Worm (Caenorhabditis elegans) whole organism, early embryonic: ENCODE results near the gene C14A4.8.

Source experiments
- B0310.2 ChIP-seq: sonication (generic microtip); optimal IDR thresholded peaks from 2 replicates; lab custom pipeline; 2016; ENCODE audit warnings: mild to moderate bottlenecking, missing genetic modification characterization, missing compliant biosample characterization
- F13C5.2 ChIP-seq: sonication (generic microtip); optimal IDR thresholded peaks from 2 replicates; lab custom pipeline; 2017; ENCODE audit warnings: mild to moderate bottlenecking, missing genetic modification characterization, inconsistent platforms, missing compliant biosample characterization
- aly-1 ChIP-seq: sonication (generic microtip); optimal IDR thresholded peaks from 2 replicates; lab custom pipeline; 2016; ENCODE audit warnings: missing genetic modification characterization, missing compliant biosample characterization
- ama-1 ChIP-seq: fragments of 150-350 bp; optimal IDR thresholded peaks from 2 replicates; lab custom pipeline; 2014
- ceh-13 ChIP-seq: fragments of 200-800 bp; sonication (Bioruptor generic); optimal IDR thresholded peaks from 2 replicates; lab custom pipeline; 2018; ENCODE audit warnings: mild to moderate bottlenecking, missing genetic modification characterization, missing compliant biosample characterization
- ceh-36 ChIP-seq: sonication (generic microtip); optimal IDR thresholded peaks from 2 replicates; lab custom pipeline; 2016; ENCODE audit warnings: missing genetic modification characterization, inconsistent platforms, missing compliant biosample characterization
- ets-7 ChIP-seq: sonication (generic microtip); optimal IDR thresholded peaks from 2 replicates; lab custom pipeline; 2016; ENCODE audit warnings: missing genotype, missing genetic modification characterization, missing compliant biosample characterization
- flt-1 ChIP-seq: fragments of 200-800 bp; sonication (Bioruptor generic); IDR thresholded peaks from 2 replicates; pipeline ENCODE4 v1.3.6; 2022; ENCODE audit warnings: missing genetic modification characterization, missing compliant biosample characterization
- hmbx-1 ChIP-seq: sonication (generic microtip); optimal IDR thresholded peaks from 2 replicates; lab custom pipeline; 2016; ENCODE audit warnings: mild to moderate bottlenecking, missing genetic modification characterization, missing compliant biosample characterization
- hmg-4 ChIP-seq: fragments of 200-800 bp; sonication (Bioruptor generic); optimal IDR thresholded peaks from 2 replicates; lab custom pipeline; 2018; ENCODE audit warnings: mild to moderate bottlenecking, missing genetic modification characterization, missing compliant biosample characterization
- hnd-1 ChIP-seq: sonication (generic microtip); optimal IDR thresholded peaks from 2 replicates; lab custom pipeline; 2016; ENCODE audit warnings: missing genetic modification characterization, missing compliant biosample characterization
- pes-1 ChIP-seq: fragments of 200-800 bp; sonication (Bioruptor generic); IDR thresholded peaks from 2 replicates; pipeline ENCODE4 v1.3.6; 2022; ENCODE audit warnings: missing genetic modification reagents, missing genetic modification characterization, missing compliant biosample characterization
- scrt-1 ChIP-seq: fragments of 200-800 bp; sonication (Bioruptor generic); IDR thresholded peaks from 2 replicates; pipeline ENCODE4 v1.3.6; 2022; ENCODE audit warnings: missing genetic modification characterization, missing compliant biosample characterization
- sea-1 ChIP-seq: fragments of 200-800 bp; sonication (Bioruptor generic); conservative IDR thresholded peaks from 2 replicates; pipeline ENCODE4 v1.3.6; 2022; ENCODE audit warnings: missing genetic modification characterization, missing compliant biosample characterization
- tbx-11 ChIP-seq: fragments of 200-800 bp; sonication (Bioruptor generic); IDR thresholded peaks from 2 replicates; pipeline ENCODE4 v1.3.6; 2022; ENCODE audit warnings: missing genetic modification characterization, missing compliant biosample characterization
- tbx-37 ChIP-seq: fragments of 200-800 bp; sonication (Bioruptor generic); conservative IDR thresholded peaks from 2 replicates; pipeline ENCODE4 v1.3.6; 2022; ENCODE audit warnings: missing genetic modification reagents, missing genetic modification characterization, missing compliant biosample characterization
- tra-4 ChIP-seq: sonication (generic microtip); optimal IDR thresholded peaks from 2 replicates; lab custom pipeline; 2017; ENCODE audit warnings: missing genetic modification characterization, missing compliant biosample characterization

The C14A4.8 gene

DNA sequence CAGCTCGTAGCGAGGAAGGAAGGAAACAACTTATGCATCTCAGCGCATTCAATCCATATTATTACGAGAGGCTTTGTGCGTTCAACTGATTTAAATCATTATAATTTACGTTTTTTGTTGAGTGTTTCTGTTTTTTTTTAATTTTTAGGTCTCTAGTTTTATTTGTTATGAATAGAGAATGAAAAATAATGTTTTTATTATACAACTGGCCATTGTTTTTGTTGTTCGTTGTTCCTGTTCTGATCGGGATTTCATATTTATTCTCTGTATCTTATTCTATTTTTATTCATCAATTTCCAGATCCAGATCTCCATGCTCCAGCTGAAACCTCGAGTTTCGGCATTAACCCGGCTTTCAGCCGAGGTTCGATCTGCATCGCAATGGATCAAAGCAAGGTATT is 15.6 kb downstream of the C14A4.8 start, which contains the start of gene mrps-22:
Gene mrps-22, plus strand, starts transcription at position 301 of the 400 bp plus-strand sequence.
- TF ChIP-seq ama-1 (lab: Kevin White, UChicago) (no peak), sea-1 (no peak), scrt-1 (GFP tag; lab: Robert Waterston, UW) (no peak), hmg-4 (no peak), flt-1 (no peak)

DNA sequence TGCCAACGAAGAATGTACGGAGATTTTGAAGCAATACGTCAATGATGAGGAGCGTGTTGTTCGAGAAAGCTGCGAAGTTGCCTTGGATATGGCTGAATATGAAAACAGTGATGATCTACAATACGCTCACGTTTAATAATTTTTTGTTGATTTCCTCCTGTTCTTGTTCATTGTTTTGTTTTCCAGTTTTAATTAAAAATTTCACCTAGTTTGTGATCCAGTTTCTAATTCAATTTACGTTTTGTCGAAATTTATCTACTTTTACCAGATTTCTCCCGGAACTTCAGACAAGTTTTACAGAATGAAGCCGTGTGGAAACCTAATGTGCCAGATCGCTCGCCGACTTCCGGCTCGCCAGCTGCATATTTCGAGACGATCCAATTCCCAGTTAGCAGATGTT is 17.1 kb downstream of the C14A4.8 start, which contains the start of gene dap-3:
Gene dap-3, plus strand, starts transcription at position 301 of the 400 bp plus-strand sequence.
- no peak for TF ChIP-seq ceh-13 (GFP tag; lab: Kevin White, UChicago)
- no peak for TF ChIP-seq ama-1 (lab: Kevin White, UChicago)
- TF ChIP-seq hnd-1 (tag; lab: Kevin White, UChicago) = no peak
- no peak for TF ChIP-seq ceh-36 (tag; lab: Kevin White, UChicago)
- TF ChIP-seq sea-1 = no peak
- TF ChIP-seq flt-1 = no peak
- TF ChIP-seq tbx-37 (GFP tag; lab: Robert Waterston, UW) = no peak
- no peak for TF ChIP-seq ets-7 (tag; lab: Kevin White, UChicago)
- no peak for TF ChIP-seq tbx-11 (GFP tag; lab: Robert Waterston, UW)
- no peak for TF ChIP-seq tra-4 (tag; lab: Kevin White, UChicago)

DNA sequence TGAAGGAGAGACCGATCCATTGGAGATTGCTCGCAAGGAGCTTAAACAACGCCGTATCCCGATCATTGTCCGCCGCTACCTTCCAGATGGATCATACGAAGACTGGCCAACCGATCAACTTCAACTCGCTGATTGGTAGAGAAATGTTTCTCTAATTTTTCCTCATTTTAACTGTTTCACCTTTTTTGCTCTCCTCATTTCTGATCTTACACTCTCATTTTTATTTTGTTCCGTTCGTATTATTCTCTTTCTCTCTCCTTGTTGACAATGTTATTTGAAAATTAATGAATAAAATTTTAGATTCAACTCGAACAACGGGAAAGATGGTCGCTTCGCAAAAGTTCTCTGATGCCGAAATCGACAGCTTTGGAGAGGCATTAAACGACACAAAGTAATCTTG is 18.3 kb downstream of the C14A4.8 start, which contains the start of gene dohh-1:
Gene dohh-1, plus strand, starts transcription at position 301 of the 400 bp plus-strand sequence.
- TF ChIP-seq tbx-37 (GFP tag; lab: Robert Waterston, UW) (no peak), sea-1 (no peak), ama-1 (lab: Kevin White, UChicago) (no peak), scrt-1 (GFP tag; lab: Robert Waterston, UW) (no peak), B0310.2 (no peak), ceh-13 (GFP tag; lab: Kevin White, UChicago) (no peak), ceh-36 (tag; lab: Kevin White, UChicago) (no peak), aly-1 (tag; lab: Kevin White, UChicago) (no peak), flt-1 (no peak), pes-1 (GFP tag; lab: Robert Waterston, UW) (no peak), ets-7 (tag; lab: Kevin White, UChicago) (no peak), hnd-1 (tag; lab: Kevin White, UChicago) (no peak), hmg-4 (no peak), tbx-11 (GFP tag; lab: Robert Waterston, UW) (no peak), F13C5.2 (tag; lab: Kevin White, UChicago) (no peak), hmbx-1 (tag; lab: Kevin White, UChicago) (no peak), tra-4 (tag; lab: Kevin White, UChicago) (no peak)

DNA sequence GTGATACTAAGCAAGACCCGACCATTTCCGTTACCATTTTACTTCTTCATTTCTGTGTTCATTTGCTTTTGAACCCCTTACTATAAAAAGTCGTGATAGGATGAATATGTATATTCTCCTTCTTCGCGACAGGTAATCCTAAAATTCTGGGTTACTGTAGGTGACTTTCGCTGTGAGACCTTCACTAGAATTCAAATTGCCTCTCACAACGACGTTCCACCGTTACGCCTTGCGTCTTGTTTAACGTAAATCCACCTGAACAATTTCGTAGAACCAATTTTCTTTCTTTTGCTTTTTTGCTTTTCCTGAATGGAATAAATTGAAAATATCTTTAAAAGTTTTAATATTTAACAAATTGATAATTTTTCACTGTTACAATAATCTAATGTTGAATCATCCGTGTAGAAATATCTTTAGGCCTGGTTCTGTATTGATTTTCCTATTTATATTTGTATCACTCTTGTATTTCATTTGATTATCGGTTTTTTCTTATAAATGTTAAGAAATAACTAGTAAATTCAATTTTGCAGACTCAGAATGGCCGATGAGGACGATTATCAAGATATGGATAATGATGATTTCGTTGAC is 19.0 kb downstream of the C14A4.8 start, which contains the start of gene rpb-6:
Gene rpb-6, plus strand, starts transcription at position 538 of the 588 bp plus-strand sequence.
- TF ChIP-seq ceh-36 (tag; lab: Kevin White, UChicago) (no peak), ets-7 (tag; lab: Kevin White, UChicago) (no peak)

DNA sequence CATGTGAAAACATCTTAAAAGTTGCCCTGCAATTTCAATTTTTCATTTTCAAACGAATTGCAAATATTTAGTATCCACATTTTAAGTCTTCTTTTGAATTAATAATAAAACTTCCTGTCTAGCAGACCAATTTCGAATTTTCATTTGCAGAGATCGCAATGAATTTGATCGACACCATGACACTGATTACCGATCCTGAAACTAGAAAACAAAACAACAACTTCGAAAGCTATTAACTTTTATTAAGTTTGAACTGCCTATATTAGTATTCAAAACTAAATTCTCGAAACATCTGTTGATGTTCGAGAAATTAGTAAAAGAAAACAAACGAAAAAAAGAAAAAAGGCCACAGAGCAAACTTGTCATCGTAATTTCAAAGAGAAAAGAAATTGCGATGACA is 23.8 kb downstream of the C14A4.8 start:
- TF ChIP-seq tbx-37 (GFP tag; lab: Robert Waterston, UW) = no peak
- no peak for TF ChIP-seq flt-1
- no peak for TF ChIP-seq ceh-13 (GFP tag; lab: Kevin White, UChicago)
- no peak for TF ChIP-seq aly-1 (tag; lab: Kevin White, UChicago)
- no peak for TF ChIP-seq ets-7 (tag; lab: Kevin White, UChicago)
- TF ChIP-seq ama-1 (lab: Kevin White, UChicago) = no peak
- no peak for TF ChIP-seq tbx-11 (GFP tag; lab: Robert Waterston, UW)

DNA sequence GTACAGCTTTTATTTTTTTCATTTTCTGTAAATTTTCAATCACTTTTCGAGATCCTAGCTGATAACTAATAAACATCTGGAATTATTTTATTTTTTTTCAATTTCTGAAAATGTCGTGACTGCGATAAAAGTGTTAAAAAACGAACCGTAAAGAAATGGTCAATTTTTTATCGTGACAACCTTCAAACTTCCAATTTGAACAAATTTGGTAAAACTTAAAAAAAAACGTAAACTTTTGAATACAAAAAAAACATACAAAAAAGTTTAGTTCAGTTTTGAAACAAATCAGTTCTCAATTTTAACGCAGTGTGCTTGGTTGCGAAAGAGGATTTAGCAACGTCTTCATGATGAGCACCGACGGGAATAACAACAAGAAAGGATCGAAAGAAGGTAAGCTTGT is 26.0 kb downstream of the C14A4.8 start, which contains the start of gene C06A1.3:
Gene C06A1.3, plus strand, starts transcription at position 301 of the 400 bp plus-strand sequence.
- TF ChIP-seq hmbx-1 (tag; lab: Kevin White, UChicago) (no peak), B0310.2 (no peak), F13C5.2 (tag; lab: Kevin White, UChicago) (no peak), hmg-4 (no peak), flt-1 (no peak), scrt-1 (GFP tag; lab: Robert Waterston, UW) (no peak)

DNA sequence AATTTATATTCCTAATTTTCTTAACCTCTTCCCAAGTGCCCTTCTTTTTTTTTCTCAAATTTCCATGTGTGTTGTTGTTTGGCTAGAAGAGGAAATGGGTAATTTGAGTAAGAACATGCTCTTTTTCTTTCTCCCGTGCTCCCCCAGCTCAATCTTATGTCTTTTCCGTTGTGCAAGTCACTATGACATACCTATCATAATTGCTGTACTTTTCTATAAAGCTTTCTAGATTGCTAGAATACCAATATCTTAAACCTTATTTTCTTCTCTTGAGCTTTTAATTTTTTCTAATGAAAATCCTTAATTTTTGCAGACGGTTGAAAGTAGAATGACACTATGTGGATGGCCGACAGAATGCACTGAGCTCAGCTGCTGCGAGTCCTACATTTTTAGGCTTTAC is 27.6 kb downstream of the C14A4.8 start, which contains the start of gene txt-13:
Gene txt-13, plus strand, starts transcription at position 301 of the 400 bp plus-strand sequence.
- TF ChIP-seq tbx-11 (GFP tag; lab: Robert Waterston, UW) (no peak), aly-1 (tag; lab: Kevin White, UChicago) (no peak), hmbx-1 (tag; lab: Kevin White, UChicago) (no peak), scrt-1 (GFP tag; lab: Robert Waterston, UW) (no peak), tbx-37 (GFP tag; lab: Robert Waterston, UW) (no peak), B0310.2 (no peak), ceh-13 (GFP tag; lab: Kevin White, UChicago) (no peak), hnd-1 (tag; lab: Kevin White, UChicago) (no peak), pes-1 (GFP tag; lab: Robert Waterston, UW) (no peak)

DNA sequence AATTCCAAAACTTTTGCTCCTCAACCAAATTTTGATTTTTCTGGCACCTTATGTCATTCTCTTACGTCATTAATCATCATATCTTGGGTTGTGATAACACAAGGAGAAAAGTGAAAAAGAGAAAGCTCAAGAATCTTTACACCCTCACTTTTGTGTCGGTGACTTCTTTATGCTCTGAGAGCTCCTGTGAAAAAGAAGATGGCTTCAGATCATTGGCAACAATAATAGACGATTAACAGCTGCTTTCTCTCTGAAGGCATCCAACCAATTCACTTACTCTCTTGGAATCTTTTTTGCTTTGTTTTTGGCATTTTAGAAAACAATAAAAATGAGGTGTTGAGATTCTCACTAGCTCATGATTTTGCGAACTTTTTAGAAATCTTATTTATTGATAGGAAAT is 28.4 kb downstream of the C14A4.8 start:
- TF ChIP-seq aly-1 (tag; lab: Kevin White, UChicago) = no peak
- TF ChIP-seq ama-1 (lab: Kevin White, UChicago) = no peak
- TF ChIP-seq hmg-4 = no peak
- TF ChIP-seq B0310.2 = no peak
- no peak for TF ChIP-seq ets-7 (tag; lab: Kevin White, UChicago)
- no peak for TF ChIP-seq sea-1
- no peak for TF ChIP-seq flt-1
- no peak for TF ChIP-seq hnd-1 (tag; lab: Kevin White, UChicago)
- no peak for TF ChIP-seq pes-1 (GFP tag; lab: Robert Waterston, UW)
- TF ChIP-seq ceh-36 (tag; lab: Kevin White, UChicago) = no peak
- no peak for TF ChIP-seq hmbx-1 (tag; lab: Kevin White, UChicago)
- no peak for TF ChIP-seq tbx-11 (GFP tag; lab: Robert Waterston, UW)
